Fruit fly (Drosophila melanogaster): Measurements from ENCODE around the gene CG14860.

CG14860 gene

dm6 chr3R:14853767-14854191, 40.8 kb upstream of the CG14860 start (continued):
- no peak for TF ChIP-seq Optix (GFP tag; IDR thresholded peaks at IDR 0.05)
- peak; percentile 72 for TF ChIP-seq B-H2 (GFP tag; optimal IDR thresholded peaks at IDR 0.05)
- no peak for TF ChIP-seq Xbp1 (GFP tag; optimal IDR thresholded peaks at IDR 0.05)
- no peak for TF ChIP-seq CG15696 (tag; optimal IDR thresholded peaks at IDR 0.05)
- TF ChIP-seq CG11723 (GFP tag; optimal IDR thresholded peaks at IDR 0.05), result peak; percentile 53
- no peak for TF ChIP-seq CG17186 (GFP tag; optimal IDR thresholded peaks at IDR 0.05)
- no peak for TF ChIP-seq CG2875 (GFP tag; optimal IDR thresholded peaks at IDR 0.05)
- TF ChIP-seq Gug (GFP tag; IDR thresholded peaks at IDR 0.05), result no peak
- TF ChIP-seq Hr39 (optimal IDR thresholded peaks at IDR 0.05), result no peak
- peak; percentile 69; the same call in 1 of the 2 replicates for TF ChIP-seq Adf1 (GFP tag; IDR thresholded peaks at IDR 0.05)
- TF ChIP-seq ranshi (GFP tag; IDR thresholded peaks at IDR 0.05), result no peak
- TF ChIP-seq CG1603 (tag; optimal IDR thresholded peaks at IDR 0.05), result peak; percentile 33
- TF ChIP-seq CG7372 (GFP tag; IDR thresholded peaks at IDR 0.05), result no peak
- TF ChIP-seq caup (GFP tag; optimal IDR thresholded peaks at IDR 0.05; ENCODE audit: severe bottlenecking), result peak; percentile 86
- TF ChIP-seq Blimp-1 (GFP tag; optimal IDR thresholded peaks at IDR 0.05), result peak; percentile 30
- TF ChIP-seq Nf-YB (GFP tag; optimal IDR thresholded peaks at IDR 0.05), result peak; percentile 34
- TF ChIP-seq CG14965 (GFP tag; optimal IDR thresholded peaks at IDR 0.05; ENCODE audit: borderline replicate concordance), result no peak
- no peak for TF ChIP-seq pan (optimal IDR thresholded peaks at IDR 0.05)
- TF ChIP-seq pan (GFP tag; optimal IDR thresholded peaks at IDR 0.05 in 1 of 2, IDR thresholded peaks at IDR 0.05 in 1 of 2), result no peak
- no peak for TF ChIP-seq sr (GFP tag; IDR thresholded peaks at IDR 0.05)
- no peak for TF ChIP-seq toy (GFP tag; IDR thresholded peaks at IDR 0.05)
- no peak for TF ChIP-seq H2.0 (GFP tag; IDR thresholded peaks at IDR 0.05)
- no peak for TF ChIP-seq slou (GFP tag; optimal IDR thresholded peaks at IDR 0.05)
- peak; percentile 30 for TF ChIP-seq CG10979 (tag; optimal IDR thresholded peaks at IDR 0.05)
- no peak for TF ChIP-seq D19A (tag; optimal IDR thresholded peaks at IDR 0.05)
- TF ChIP-seq gcm2 (GFP tag; optimal IDR thresholded peaks at IDR 0.05), result peak; percentile 2
- no peak for TF ChIP-seq jigr1 (GFP tag; IDR thresholded peaks at IDR 0.05)
- no peak for TF ChIP-seq CG1792 (GFP tag; optimal IDR thresholded peaks at IDR 0.05)
- no peak for TF ChIP-seq H15 (GFP tag; IDR thresholded peaks at IDR 0.05)
- peak; percentile 70 for TF ChIP-seq Rfx (GFP tag; IDR thresholded peaks at IDR 0.05)
- TF ChIP-seq CG17385 (GFP tag; optimal IDR thresholded peaks at IDR 0.05), result peak; percentile 68
- TF ChIP-seq CG10147 (GFP tag; optimal IDR thresholded peaks at IDR 0.05), result no peak
- peak; percentile 21 for TF ChIP-seq CG2202 (tag; optimal IDR thresholded peaks at IDR 0.05)
- TF ChIP-seq pum (GFP tag; optimal IDR thresholded peaks at IDR 0.05), result no peak
- TF ChIP-seq CG2889 (GFP tag; IDR thresholded peaks at IDR 0.05), result no peak
- TF ChIP-seq nerfin-1 (tag; optimal IDR thresholded peaks at IDR 0.05), result no peak
- no peak for TF ChIP-seq jing (GFP tag; optimal IDR thresholded peaks at IDR 0.05)
- TF ChIP-seq dmrt99B (tag; optimal IDR thresholded peaks at IDR 0.05), result peak; percentile 2
- TF ChIP-seq CG5245 (GFP tag; optimal IDR thresholded peaks at IDR 0.05), result no peak
- no peak for TF ChIP-seq tap (tag; optimal IDR thresholded peaks at IDR 0.05)
- TF ChIP-seq ken (GFP tag; IDR thresholded peaks at IDR 0.05), result 0 out of 3 replicates have a peak, but pooled peaks have one; percentile 16
- no peak for TF ChIP-seq Sox100B (GFP tag; optimal IDR thresholded peaks at IDR 0.05)
- TF ChIP-seq CG17359 (tag; optimal IDR thresholded peaks at IDR 0.05), result no peak
- TF ChIP-seq org-1 (GFP tag; optimal IDR thresholded peaks at IDR 0.05), result peak; percentile 9
- TF ChIP-seq croc (GFP tag; conservative IDR thresholded peaks at IDR 0.05), result no peak
- TF ChIP-seq CrebB (tag; optimal IDR thresholded peaks at IDR 0.05), result peak; percentile 80
- no peak for TF ChIP-seq bbx (GFP tag; IDR thresholded peaks at IDR 0.05; ENCODE audit: partially characterized antibody)
- no peak for TF ChIP-seq CG16815 (GFP tag; optimal IDR thresholded peaks at IDR 0.05)
- TF ChIP-seq CG14441 (GFP tag; IDR thresholded peaks at IDR 0.05), result no peak
- TF ChIP-seq CG7839 (tag; optimal IDR thresholded peaks at IDR 0.05), result peak; percentile 20
- no peak for TF ChIP-seq Bteb2 (GFP tag; optimal IDR thresholded peaks at IDR 0.05)
- peak; percentile 38 for TF ChIP-seq CG17829 (tag; optimal IDR thresholded peaks at IDR 0.05)

All from whole organism, embryonic.